Fruit fly (Drosophila melanogaster) whole organism, embryonic: ENCODE measurements around the gene RpS5b.

Source experiments
- Ada2b ChIP-seq: fragments of 200-800 bp; sonication (Bioruptor generic); IDR thresholded peaks from 2 replicates; pipeline ENCODE4 v1.3.6; 2022; ENCODE audit warnings: missing biosample characterization, missing genetic modification characterization
- BEAF-32 ChIP-seq: fragments of 200-800 bp; sonication (Bioruptor generic); optimal IDR thresholded peaks from 3 replicates; lab custom pipeline; 2017; ENCODE audit warnings: missing biosample characterization, missing genetic modification characterization, mild to moderate bottlenecking, moderate library complexity, missing genetic modification reagents
- Blimp-1 ChIP-seq: fragments of 200-800 bp; sonication (Bioruptor generic); optimal IDR thresholded peaks from 3 replicates; lab custom pipeline; 2018; ENCODE audit warnings: missing biosample characterization, missing genetic modification characterization, mild to moderate bottlenecking, moderate library complexity, missing genetic modification reagents
- CG11093 ChIP-seq: fragments of 200-800 bp; sonication (Bioruptor generic); IDR thresholded peaks from 3 replicates; pipeline ENCODE4 v1.3.6; 2022; ENCODE audit warnings: missing biosample characterization, missing genetic modification characterization
- CG11560 ChIP-seq: fragments of 200-800 bp; sonication (Bioruptor generic); IDR thresholded peaks from 3 replicates; pipeline ENCODE4 v1.3.6; 2022; ENCODE audit warnings: missing biosample characterization, missing genetic modification characterization
- CG13894 ChIP-seq: fragments of 200-800 bp; sonication (Bioruptor generic); optimal IDR thresholded peaks from 3 replicates; lab custom pipeline; 2018; ENCODE audit warnings: missing biosample characterization, mild to moderate bottlenecking, missing genetic modification characterization, moderate library complexity
- CG15514 ChIP-seq: fragments of 200-800 bp; sonication (Bioruptor generic); optimal IDR thresholded peaks from 3 replicates; lab custom pipeline; 2017; ENCODE audit warnings: missing biosample characterization, missing genetic modification characterization, mild to moderate bottlenecking, moderate library complexity, missing genetic modification reagents
- CG17829 ChIP-seq: fragments of 200-800 bp; optimal IDR thresholded peaks from 2 replicates; lab custom pipeline; 2019; ENCODE audit warnings: missing biosample characterization, mild to moderate bottlenecking, missing genetic modification characterization, moderate library complexity
- CG2120 ChIP-seq: fragments of 200-800 bp; sonication (Bioruptor generic); optimal IDR thresholded peaks from 3 replicates; lab custom pipeline; 2016; ENCODE audit warnings: missing biosample characterization, missing genetic modification characterization
- CG31365 ChIP-seq: fragments of 200-800 bp; sonication (Bioruptor generic); optimal IDR thresholded peaks from 2 replicates; lab custom pipeline; 2018; ENCODE audit warnings: missing biosample characterization, mild to moderate bottlenecking, missing genetic modification characterization
- CG32532 ChIP-seq: fragments of 200-800 bp; sonication (Bioruptor generic); IDR thresholded peaks from 2 replicates; pipeline ENCODE4 v1.3.6; 2022; ENCODE audit warnings: missing biosample characterization, missing genetic modification characterization
- CG3995 ChIP-seq: fragments of 200-800 bp; sonication (Bioruptor generic); optimal IDR thresholded peaks from 3 replicates; lab custom pipeline; 2016; ENCODE audit warnings: missing biosample characterization, missing genetic modification characterization
- CG43689 ChIP-seq: fragments of 200-800 bp; sonication (Bioruptor generic); IDR thresholded peaks from 2 replicates; pipeline ENCODE4 v1.3.6; 2022; ENCODE audit warnings: missing biosample characterization, missing genetic modification characterization
- CG4854 ChIP-seq: fragments of 200-800 bp; sonication (Bioruptor generic); optimal IDR thresholded peaks from 2 replicates; lab custom pipeline; 2016; ENCODE audit warnings: missing biosample characterization, missing genetic modification characterization, inconsistent platforms
- CG5953 ChIP-seq: fragments of 200-800 bp; sonication (Bioruptor generic); IDR thresholded peaks from 2 replicates; pipeline ENCODE4 v1.3.6; 2022; ENCODE audit warnings: missing biosample characterization, missing genetic modification characterization
- CG7271 ChIP-seq: fragments of 200-800 bp; sonication (Bioruptor generic); optimal IDR thresholded peaks from 2 replicates; lab custom pipeline; 2018; ENCODE audit warnings: missing biosample characterization, mild to moderate bottlenecking, missing genetic modification characterization, moderate library complexity
- CG7786 ChIP-seq: fragments of 200-800 bp; sonication (Bioruptor generic); optimal IDR thresholded peaks from 2 replicates; lab custom pipeline; 2016; ENCODE audit warnings: missing biosample characterization, missing genetic modification characterization
- CG9437 ChIP-seq: fragments of 200-800 bp; sonication (Bioruptor generic); optimal IDR thresholded peaks from 2 replicates; lab custom pipeline; 2018; ENCODE audit warnings: missing biosample characterization, mild to moderate bottlenecking, missing genetic modification characterization
- CG9727 ChIP-seq: fragments of 200-800 bp; sonication (Bioruptor generic); optimal IDR thresholded peaks from 3 replicates; lab custom pipeline; 2017; ENCODE audit warnings: missing biosample characterization, mild to moderate bottlenecking, missing genetic modification characterization
- CG9932 ChIP-seq: fragments of 200-800 bp; sonication (Bioruptor generic); IDR thresholded peaks from 2 replicates; pipeline ENCODE4 v1.3.6; 2022; ENCODE audit warnings: missing biosample characterization, missing genetic modification characterization
- HLH54F ChIP-seq: fragments of 200-800 bp; sonication (Bioruptor generic); optimal IDR thresholded peaks from 3 replicates; lab custom pipeline; 2016; ENCODE audit warnings: missing biosample characterization, missing genetic modification characterization
- Hey ChIP-seq: fragments of 200-800 bp; sonication (Bioruptor generic); optimal IDR thresholded peaks from 3 replicates; lab custom pipeline; 2018; ENCODE audit warnings: missing biosample characterization, mild to moderate bottlenecking, missing genetic modification characterization
- Hr51 ChIP-seq, 2 experiments: fragments of 200-800 bp; sonication (Bioruptor generic); optimal IDR thresholded peaks; 2 replicates in 1 of 2; 3 replicates in 1 of 2; lab custom pipeline; 2016 to 2018; ENCODE audit warnings: missing biosample characterization in 2 of 2, missing genetic modification characterization in 2 of 2, mild to moderate bottlenecking in 1 of 2, moderate library complexity in 1 of 2
- Meics ChIP-seq: fragments of 200-800 bp; sonication (Bioruptor generic); optimal IDR thresholded peaks from 2 replicates; lab custom pipeline; 2017; ENCODE audit warnings: missing biosample characterization, mild to moderate bottlenecking, missing genetic modification characterization
- Nf-YC ChIP-seq: fragments of 200-800 bp; optimal IDR thresholded peaks from 3 replicates; lab custom pipeline; 2019; ENCODE audit warnings: missing biosample characterization, mild to moderate bottlenecking, missing genetic modification characterization, moderate library complexity
- Oaz ChIP-seq: fragments of 200-800 bp; sonication (Bioruptor generic); IDR thresholded peaks from 2 replicates; pipeline ENCODE4 v1.3.6; 2022; ENCODE audit warnings: missing biosample characterization, missing genetic modification characterization
- Rfx ChIP-seq: fragments of 200-800 bp; sonication (Bioruptor generic); IDR thresholded peaks from 2 replicates; pipeline ENCODE4 v1.3.6; 2022; ENCODE audit warnings: missing biosample characterization, missing genetic modification characterization
- Side ChIP-seq: fragments of 200-800 bp; sonication (Bioruptor generic); optimal IDR thresholded peaks from 2 replicates; lab custom pipeline; 2016; ENCODE audit warnings: missing biosample characterization, missing genetic modification characterization
- Usf ChIP-seq: fragments of 200-800 bp; sonication (Bioruptor generic); optimal IDR thresholded peaks from 2 replicates; lab custom pipeline; 2017; ENCODE audit warnings: missing genotype, missing biosample characterization, missing genetic modification characterization
- ac ChIP-seq: fragments of 200-800 bp; sonication (Bioruptor generic); optimal IDR thresholded peaks from 3 replicates; lab custom pipeline; 2017; ENCODE audit warnings: missing biosample characterization, mild to moderate bottlenecking, missing genetic modification characterization
- ato ChIP-seq: fragments of 200-800 bp; sonication (Bioruptor generic); IDR thresholded peaks from 2 replicates; pipeline ENCODE4 v1.3.6; 2022; ENCODE audit warnings: missing biosample characterization, missing genetic modification characterization; ENCODE audit not compliant: partially characterized antibody
- btn ChIP-seq: fragments of 200-800 bp; sonication (Bioruptor generic); optimal IDR thresholded peaks from 2 replicates; lab custom pipeline; 2016; ENCODE audit warnings: missing biosample characterization, missing genetic modification characterization
- dysf ChIP-seq: fragments of 200-800 bp; sonication (Bioruptor generic); IDR thresholded peaks from 3 replicates; pipeline ENCODE4 v1.3.6; 2022; ENCODE audit warnings: missing biosample characterization, missing genetic modification characterization
- grn ChIP-seq: fragments of 200-800 bp; sonication (Bioruptor generic); optimal IDR thresholded peaks from 3 replicates; lab custom pipeline; 2017; ENCODE audit warnings: missing biosample characterization, missing genetic modification characterization
- ham ChIP-seq: fragments of 200-800 bp; sonication (Bioruptor generic); IDR thresholded peaks from 2 replicates; pipeline ENCODE4 v1.3.6; 2022; ENCODE audit warnings: missing biosample characterization, missing genetic modification characterization
- lab ChIP-seq: fragments of 200-800 bp; sonication (Bioruptor generic); optimal IDR thresholded peaks from 3 replicates; lab custom pipeline; 2017; ENCODE audit warnings: missing biosample characterization, missing genetic modification characterization, mild to moderate bottlenecking, moderate library complexity, missing genetic modification reagents
- lola ChIP-seq, 3 experiments: fragments of >200 bp in 2 of 3; fragments of 200-800 bp in 1 of 3; sonication (Bioruptor generic) in 1 of 3; optimal IDR thresholded peaks; 2 replicates each; lab custom pipeline; 2017 to 2019; ENCODE audit warnings: missing biosample characterization in 3 of 3, missing genetic modification characterization in 3 of 3, mild to moderate bottlenecking in 1 of 3, moderate library complexity in 1 of 3
- mirr ChIP-seq: fragments of 200-800 bp; sonication (Bioruptor generic); optimal IDR thresholded peaks from 3 replicates; lab custom pipeline; 2018; ENCODE audit warnings: missing biosample characterization, mild to moderate bottlenecking, missing genetic modification characterization
- mld ChIP-seq: fragments of 200-800 bp; sonication (Bioruptor generic); IDR thresholded peaks from 3 replicates; pipeline ENCODE4 v1.3.6; 2022; ENCODE audit warnings: missing biosample characterization, missing genetic modification characterization; ENCODE audit not compliant: partially characterized antibody
- otp ChIP-seq: fragments of 200-800 bp; sonication (Bioruptor generic); IDR thresholded peaks from 3 replicates; pipeline ENCODE4, ENCODE4 v1.3.6; 2022; ENCODE audit warnings: missing biosample characterization, missing genetic modification characterization
- p53 ChIP-seq: fragments of 200-800 bp; sonication (Bioruptor generic); optimal IDR thresholded peaks from 2 replicates; lab custom pipeline; 2016; ENCODE audit warnings: missing biosample characterization, missing genetic modification characterization
- pros ChIP-seq: fragments of 200-800 bp; sonication (Bioruptor generic); optimal IDR thresholded peaks from 3 replicates; lab custom pipeline; 2019; ENCODE audit warnings: missing biosample characterization, mild to moderate bottlenecking, missing genetic modification characterization, moderate library complexity
- scrt ChIP-seq: fragments of 200-800 bp; sonication (Bioruptor generic); optimal IDR thresholded peaks from 2 replicates; lab custom pipeline; 2018; ENCODE audit warnings: missing biosample characterization, mild to moderate bottlenecking, missing genetic modification characterization, moderate library complexity
- slbo ChIP-seq: fragments of 200-800 bp; sonication (Bioruptor generic); IDR thresholded peaks from 2 replicates; pipeline ENCODE4 v1.3.6; 2022; ENCODE audit warnings: missing biosample characterization, missing genetic modification characterization
- slou ChIP-seq: fragments of 200-800 bp; sonication (Bioruptor generic); optimal IDR thresholded peaks from 3 replicates; lab custom pipeline; 2016; ENCODE audit warnings: missing biosample characterization, missing genetic modification characterization
- sug ChIP-seq: fragments of 200-800 bp; optimal IDR thresholded peaks from 2 replicates; lab custom pipeline; 2019; ENCODE audit warnings: missing biosample characterization, mild to moderate bottlenecking, missing genetic modification characterization, moderate library complexity
- tio ChIP-seq: fragments of 200-800 bp; sonication (Bioruptor generic); optimal IDR thresholded peaks from 2 replicates; lab custom pipeline; 2017; ENCODE audit warnings: missing biosample characterization, missing genetic modification characterization, inconsistent platforms
- tna ChIP-seq: fragments of 200-800 bp; sonication (Bioruptor generic); IDR thresholded peaks from 2 replicates; pipeline ENCODE4 v1.3.6; 2022; ENCODE audit warnings: missing biosample characterization, missing genetic modification characterization; ENCODE audit not compliant: partially characterized antibody
- toy ChIP-seq: fragments of 200-800 bp; sonication (Bioruptor generic); IDR thresholded peaks from 2 replicates; pipeline ENCODE4 v1.3.6; 2022; ENCODE audit warnings: missing biosample characterization, missing genetic modification characterization
- yki ChIP-seq: fragments of >200 bp; optimal IDR thresholded peaks from 3 replicates; lab custom pipeline; 2018
- zf30C ChIP-seq: fragments of 200-800 bp; sonication (Bioruptor generic); optimal IDR thresholded peaks from 3 replicates; lab custom pipeline; 2018; ENCODE audit warnings: missing biosample characterization, mild to moderate bottlenecking, missing genetic modification characterization

The RpS5b gene

dm6 chr3R:14912449-14912987 is 11.2 kb upstream of the RpS5b start (continued):
- TF ChIP-seq CG9932 (GFP tag; lab: Robert Waterston, UW) = 0 out of 2 replicates have a peak, but pooled peaks have one; percentile 15
- TF ChIP-seq otp (GFP tag; lab: Robert Waterston, UW) = no peak
- peak; percentile 28 for TF ChIP-seq scrt
- TF ChIP-seq Oaz (GFP tag; lab: Robert Waterston, UW) = no peak
- no peak for TF ChIP-seq CG43689 (GFP tag; lab: Robert Waterston, UW)
- no peak for TF ChIP-seq HLH54F (GFP tag; lab: Kevin White, UChicago)
- TF ChIP-seq pros = no peak
- TF ChIP-seq slou = no peak
- TF ChIP-seq zf30C = no peak
- TF ChIP-seq tio (GFP tag; lab: Kevin White, UChicago) = no peak
- peak; percentile 38; the same call in 1 of the 2 replicates for TF ChIP-seq slbo (GFP tag; lab: Robert Waterston, UW)
- TF ChIP-seq CG32532 (GFP tag; lab: Robert Waterston, UW) = peak; percentile 39; the same call in 1 of the 2 replicates
- TF ChIP-seq ham (GFP tag; lab: Robert Waterston, UW) = no peak
- TF ChIP-seq CG3995 (GFP tag; lab: Kevin White, UChicago) = no peak
- peak; percentile 32 for TF ChIP-seq Meics (GFP tag; lab: Kevin White, UChicago)
- no peak for TF ChIP-seq Nf-YC (tag; lab: Kevin White, UChicago)
- no peak for TF ChIP-seq lola (GFP tag; optimal IDR thresholded peaks at IDR 0.05; lab: Kevin White, UChicago)
- TF ChIP-seq mld (GFP tag; lab: Robert Waterston, UW) = no peak
- TF ChIP-seq dysf (GFP tag; lab: Robert Waterston, UW) = 0 out of 3 replicates have a peak, but pooled peaks have one; percentile 16
- no peak for TF ChIP-seq Rfx
- no peak for TF ChIP-seq sug (tag; lab: Kevin White, UChicago)
- TF ChIP-seq CG11560 (tag; lab: Robert Waterston, UW) = no peak
- TF ChIP-seq Hr51 (GFP tag; optimal IDR thresholded peaks at IDR 0.05; lab: Kevin White, UChicago) = peak in 1 of 2 experiments; percentile 6
- TF ChIP-seq tna = no peak
- no peak for TF ChIP-seq CG15514 (GFP tag; lab: Kevin White, UChicago)
- no peak for TF ChIP-seq CG7786 (GFP tag; lab: Kevin White, UChicago)
- TF ChIP-seq grn = no peak
- peak; percentile 9 for TF ChIP-seq CG9727
- no peak for TF ChIP-seq yki (lab: Kevin White, UChicago)
- TF ChIP-seq lab = peak; percentile 67
- TF ChIP-seq Usf = no peak
- no peak for TF ChIP-seq Side (GFP tag; lab: Kevin White, UChicago)
- no peak for TF ChIP-seq CG4854 (GFP tag; lab: Kevin White, UChicago)
- TF ChIP-seq CG9437 (GFP tag; lab: Kevin White, UChicago) = no peak
- no peak for TF ChIP-seq ato (GFP tag; lab: Robert Waterston, UW)
- 0 out of 2 replicates have a peak, but pooled peaks have one; percentile 30 for TF ChIP-seq Ada2b (GFP tag; lab: Robert Waterston, UW)
- no peak for TF ChIP-seq BEAF-32 (GFP tag; lab: Kevin White, UChicago)
- TF ChIP-seq toy (GFP tag; lab: Robert Waterston, UW) = no peak
- no peak for TF ChIP-seq ac (GFP tag; lab: Kevin White, UChicago)
- TF ChIP-seq CG5953 = no peak
- TF ChIP-seq CG11093 (GFP tag; lab: Robert Waterston, UW) = no peak
- peak; percentile 35 for TF ChIP-seq CG2120 (GFP tag; lab: Kevin White, UChicago)
- no peak for TF ChIP-seq CG13894 (tag; lab: Kevin White, UChicago)
- no peak for TF ChIP-seq mirr
- peak; percentile 27 for TF ChIP-seq Hey (tag; lab: Kevin White, UChicago)
- TF ChIP-seq CG7271 (tag; lab: Kevin White, UChicago) = no peak
- peak; percentile 22 for TF ChIP-seq Blimp-1 (GFP tag; lab: Kevin White, UChicago)
- TF ChIP-seq CG31365 = no peak
- TF ChIP-seq btn (GFP tag; lab: Kevin White, UChicago) = no peak
- no peak for TF ChIP-seq CG17829 (tag; lab: Kevin White, UChicago)
- TF ChIP-seq p53 (GFP tag; lab: Kevin White, UChicago) = no peak
